Worm (Caenorhabditis elegans): ENCODE results near the gene eef-1A.1.

eef-1A.1 gene

DNA sequence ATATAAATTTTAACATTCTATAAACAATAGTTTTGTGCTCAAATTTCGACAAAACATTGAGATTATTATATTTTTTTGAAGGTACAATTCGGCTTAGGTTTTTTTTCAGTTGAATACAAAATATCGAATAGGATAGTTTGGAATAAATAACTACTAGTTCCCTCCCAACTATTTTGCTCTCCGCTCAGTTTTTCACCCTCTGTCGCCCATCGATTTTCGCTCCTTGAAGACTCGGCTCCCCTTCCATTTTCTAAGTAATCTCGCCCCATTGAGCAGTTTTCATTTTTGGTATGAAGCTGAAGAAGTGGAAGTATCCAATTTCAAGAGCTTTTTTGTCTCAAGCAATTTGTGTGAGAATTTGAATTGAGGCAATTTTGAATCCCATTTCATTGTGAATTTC, 2.2 kb upstream of the eef-1A.1 start, which contains the start of gene F31E3.2:
TSS of gene F31E3.2 (plus strand) at position 301 of the 400 bp plus-strand sequence.
- TF ChIP-seq ref-1 (GFP tag; conservative IDR thresholded peaks at IDR 0.05) (no peak), T22C8.4 (GFP tag; IDR thresholded peaks at IDR 0.05) (no peak)

DNA sequence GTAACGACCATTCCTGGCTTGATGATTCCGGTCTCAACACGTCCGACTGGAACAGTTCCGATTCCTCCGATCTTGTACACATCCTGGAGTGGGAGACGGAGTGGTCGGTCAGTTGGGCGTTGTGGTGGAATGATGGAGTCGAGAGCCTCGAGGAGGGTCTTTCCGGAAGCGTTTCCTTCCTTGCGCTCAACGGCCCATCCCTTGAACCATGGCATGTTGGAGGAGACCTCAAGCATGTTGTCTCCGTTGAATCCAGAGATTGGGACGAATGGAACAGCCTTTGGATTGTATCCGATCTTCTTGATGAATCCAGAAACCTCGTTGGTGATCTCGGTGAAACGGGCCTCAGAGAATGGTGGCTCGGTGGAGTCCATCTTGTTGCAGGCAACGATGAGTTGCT, 768 bp downstream of the eef-1A.1 start:
- no peak for TF ChIP-seq ztf-23 (GFP tag; IDR thresholded peaks at IDR 0.05)
- TF ChIP-seq cog-1 (tag; optimal IDR thresholded peaks at IDR 0.05): no peak
- no peak for TF ChIP-seq flt-1 (GFP tag; IDR thresholded peaks at IDR 0.05)
- no peak for TF ChIP-seq ztf-29 (GFP tag; IDR thresholded peaks at IDR 0.05)
- TF ChIP-seq med-1 (GFP tag; optimal IDR thresholded peaks at IDR 0.05; ENCODE audit: insufficient read depth): no peak
- no peak for TF ChIP-seq ref-1 (GFP tag; conservative IDR thresholded peaks at IDR 0.05)
- TF ChIP-seq klf-2 (GFP tag; conservative IDR thresholded peaks at IDR 0.05): no peak
- no peak for TF ChIP-seq T22C8.4 (GFP tag; IDR thresholded peaks at IDR 0.05)
- TF ChIP-seq tab-1 (GFP tag; IDR thresholded peaks at IDR 0.05): no peak

ce11 chrIII:6969781-6970342, 1.6 kb downstream of the eef-1A.1 start:
- TF ChIP-seq med-1 (GFP tag; optimal IDR thresholded peaks at IDR 0.05; ENCODE audit: insufficient read depth) (no peak), klf-2 (GFP tag; conservative IDR thresholded peaks at IDR 0.05) (no peak), flt-1 (GFP tag; IDR thresholded peaks at IDR 0.05) (no peak), ztf-23 (GFP tag; IDR thresholded peaks at IDR 0.05) (no peak), cog-1 (tag; optimal IDR thresholded peaks at IDR 0.05) (no peak), T22C8.4 (GFP tag; IDR thresholded peaks at IDR 0.05) (no peak), ref-1 (GFP tag; conservative IDR thresholded peaks at IDR 0.05) (no peak), ztf-29 (GFP tag; IDR thresholded peaks at IDR 0.05) (no peak), tab-1 (GFP tag; IDR thresholded peaks at IDR 0.05) (no peak)

DNA sequence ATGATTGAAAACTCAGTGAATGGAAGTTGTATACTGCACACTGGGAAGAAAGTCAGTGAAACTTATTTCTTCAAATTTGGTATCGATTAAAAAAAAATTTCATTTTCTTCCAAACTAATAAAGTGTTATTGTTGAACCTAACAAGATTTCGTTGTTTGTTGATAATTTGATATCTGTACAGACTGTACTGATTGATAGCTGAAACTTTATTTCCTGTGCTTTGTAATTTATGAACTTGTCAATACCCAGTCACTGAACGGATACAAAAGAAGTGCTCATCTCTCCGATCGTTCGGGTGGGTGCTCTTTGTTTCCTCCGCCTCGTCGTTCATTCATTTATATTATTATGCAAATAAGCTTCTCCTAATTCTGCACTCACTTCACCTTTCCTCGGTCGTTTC, 2.4 kb downstream of the eef-1A.1 start, which contains the start of gene F31E3.12:
TSS of gene F31E3.12 (plus strand) at position 301 of the 400 bp plus-strand sequence.
- no peak for TF ChIP-seq T22C8.4 (GFP tag; IDR thresholded peaks at IDR 0.05)
- TF ChIP-seq ref-1 (GFP tag; conservative IDR thresholded peaks at IDR 0.05): no peak
- no peak for TF ChIP-seq tab-1 (GFP tag; IDR thresholded peaks at IDR 0.05)
- no peak for TF ChIP-seq cog-1 (tag; optimal IDR thresholded peaks at IDR 0.05)
- no peak for TF ChIP-seq ztf-23 (GFP tag; IDR thresholded peaks at IDR 0.05)
- no peak for TF ChIP-seq klf-2 (GFP tag; conservative IDR thresholded peaks at IDR 0.05)
- no peak for TF ChIP-seq med-1 (GFP tag; optimal IDR thresholded peaks at IDR 0.05; ENCODE audit: insufficient read depth)
- no peak for TF ChIP-seq ztf-29 (GFP tag; IDR thresholded peaks at IDR 0.05)
- TF ChIP-seq flt-1 (GFP tag; IDR thresholded peaks at IDR 0.05): no peak

- no peak for TF ChIP-seq ztf-23 (GFP tag; IDR thresholded peaks at IDR 0.05)
These were observed 2.9 kb downstream of the eef-1A.1 start for ce11 chrIII:6968655-6969054.

DNA sequence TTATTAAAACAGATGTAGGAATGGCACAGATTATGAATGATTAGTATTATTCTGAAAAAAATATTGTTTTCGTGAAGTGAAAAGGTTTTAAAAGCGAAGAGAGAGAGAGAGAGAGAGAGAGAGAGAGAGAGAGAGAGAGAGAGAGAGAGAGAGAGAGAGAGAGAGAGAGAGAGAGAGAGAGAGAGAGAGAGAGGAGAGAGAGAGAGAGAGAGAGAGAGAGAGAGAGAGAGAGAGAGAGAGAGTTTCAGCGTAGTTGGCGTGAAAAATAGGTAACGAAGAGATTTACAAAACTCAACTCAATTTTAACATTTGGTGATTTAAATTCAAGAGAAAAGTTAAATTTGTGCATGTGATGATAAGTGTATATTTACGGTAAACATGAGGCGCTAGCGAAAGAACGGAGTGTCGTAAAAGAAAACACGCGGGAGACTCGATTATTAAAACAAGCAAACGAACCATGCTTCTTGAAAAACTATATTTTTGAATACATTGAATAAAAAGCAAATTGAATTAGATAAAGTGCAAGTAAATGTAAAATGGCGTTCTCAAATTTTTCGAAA, 3.4 kb downstream of the eef-1A.1 start, which contains the start of gene panl-2:
TSS of gene panl-2 (minus strand) at position 51 of the 560 bp plus-strand sequence.
- no peak for TF ChIP-seq cog-1 (tag; optimal IDR thresholded peaks at IDR 0.05)
- no peak for TF ChIP-seq klf-2 (GFP tag; conservative IDR thresholded peaks at IDR 0.05)
- TF ChIP-seq flt-1 (GFP tag; IDR thresholded peaks at IDR 0.05): no peak
- TF ChIP-seq ref-1 (GFP tag; conservative IDR thresholded peaks at IDR 0.05): no peak

- TF ChIP-seq med-1 (GFP tag; optimal IDR thresholded peaks at IDR 0.05; ENCODE audit: insufficient read depth) (no peak), cog-1 (tag; optimal IDR thresholded peaks at IDR 0.05) (no peak), ztf-23 (GFP tag; IDR thresholded peaks at IDR 0.05) (no peak)
These were observed 9.5 kb downstream of the eef-1A.1 start, which contains the start of the genes rpn-6.1 and F57B9.1 for ce11 chrIII:6961937-6962504. Gene rpn-6.1, minus strand, starts transcription at chrIII:6962001. Gene F57B9.1, plus strand, starts transcription at chrIII:6962090.

DNA sequence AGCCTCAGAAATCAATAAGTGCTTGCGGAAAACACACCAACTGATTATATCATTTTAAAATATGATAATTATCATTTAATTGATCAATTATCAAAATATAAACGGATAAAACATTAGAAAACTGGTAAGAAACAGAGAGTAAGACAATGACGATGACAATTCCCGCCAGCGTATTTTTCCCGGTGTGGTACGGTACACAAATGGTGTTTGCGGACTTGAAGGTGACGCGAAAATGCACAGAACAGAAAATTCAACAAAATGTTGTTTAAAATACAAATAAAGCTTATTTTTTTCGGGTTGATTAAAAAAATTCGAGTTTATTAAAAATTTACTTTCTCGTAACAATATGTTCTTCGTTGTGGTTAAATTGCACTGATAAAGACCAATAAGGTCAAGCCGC, 10.3 kb downstream of the eef-1A.1 start:
- TF ChIP-seq ref-1 (GFP tag; conservative IDR thresholded peaks at IDR 0.05) (no peak), cog-1 (tag; optimal IDR thresholded peaks at IDR 0.05) (no peak), flt-1 (GFP tag; IDR thresholded peaks at IDR 0.05) (no peak), klf-2 (GFP tag; conservative IDR thresholded peaks at IDR 0.05) (no peak), tab-1 (GFP tag; IDR thresholded peaks at IDR 0.05) (no peak), med-1 (GFP tag; optimal IDR thresholded peaks at IDR 0.05; ENCODE audit: insufficient read depth) (no peak), ztf-23 (GFP tag; IDR thresholded peaks at IDR 0.05) (no peak)

DNA sequence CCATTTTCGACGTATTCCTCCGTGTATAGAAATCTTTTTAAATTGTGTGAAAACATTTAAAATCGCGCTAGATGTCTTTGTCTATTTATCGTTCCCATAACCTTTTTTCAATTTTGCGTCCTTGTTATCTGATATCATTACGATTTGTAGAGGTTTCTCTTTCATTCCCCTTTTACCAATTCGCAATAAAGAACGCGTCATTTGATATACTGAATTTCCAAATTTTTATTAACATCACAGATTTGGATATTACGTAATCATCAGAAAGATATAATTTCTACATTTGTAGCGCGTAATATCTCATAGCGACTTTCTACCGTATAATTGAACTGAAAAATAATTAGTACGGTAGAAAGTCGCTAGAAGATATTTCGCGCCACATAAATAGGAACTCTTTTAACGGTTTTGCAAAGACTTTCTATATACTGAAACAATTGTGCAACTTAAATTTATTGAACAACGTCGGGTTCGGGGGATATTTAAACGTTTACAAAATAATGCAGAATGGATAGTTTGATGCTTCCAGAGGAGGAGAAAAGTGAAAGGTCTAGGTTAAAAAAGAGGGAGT, 12.8 kb downstream of the eef-1A.1 start:
- no peak for TF ChIP-seq ztf-29 (GFP tag; IDR thresholded peaks at IDR 0.05)
- TF ChIP-seq T22C8.4 (GFP tag; IDR thresholded peaks at IDR 0.05): no peak
- no peak for TF ChIP-seq ztf-23 (GFP tag; IDR thresholded peaks at IDR 0.05)
- no peak for TF ChIP-seq cog-1 (tag; optimal IDR thresholded peaks at IDR 0.05)
- TF ChIP-seq ref-1 (GFP tag; conservative IDR thresholded peaks at IDR 0.05): no peak
- no peak for TF ChIP-seq flt-1 (GFP tag; IDR thresholded peaks at IDR 0.05)
- no peak for TF ChIP-seq med-1 (GFP tag; optimal IDR thresholded peaks at IDR 0.05; ENCODE audit: insufficient read depth)

DNA sequence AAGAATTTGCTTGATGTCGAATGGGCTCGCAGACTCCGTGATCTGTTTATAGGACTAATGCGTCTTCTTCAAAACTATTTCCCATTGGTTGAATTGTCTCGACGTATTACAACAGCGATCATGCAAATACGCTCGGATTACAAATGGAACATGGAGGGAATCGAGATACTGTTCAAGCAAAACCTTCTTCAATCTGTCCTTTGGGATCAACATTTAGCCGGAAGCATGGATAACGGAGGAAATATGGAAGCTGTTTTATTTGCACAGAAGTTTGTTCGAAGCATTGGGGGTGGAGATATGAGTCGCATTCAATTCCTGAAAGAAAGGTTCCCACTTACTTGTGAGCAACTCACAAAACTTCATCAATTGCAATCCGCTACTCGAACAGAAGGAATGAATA, 15.7 kb downstream of the eef-1A.1 start:
- TF ChIP-seq ztf-29 (GFP tag; IDR thresholded peaks at IDR 0.05) (no peak), med-1 (GFP tag; optimal IDR thresholded peaks at IDR 0.05; ENCODE audit: insufficient read depth) (no peak), tab-1 (GFP tag; IDR thresholded peaks at IDR 0.05) (no peak), cog-1 (tag; optimal IDR thresholded peaks at IDR 0.05) (no peak), T22C8.4 (GFP tag; IDR thresholded peaks at IDR 0.05) (no peak), ref-1 (GFP tag; conservative IDR thresholded peaks at IDR 0.05) (no peak), flt-1 (GFP tag; IDR thresholded peaks at IDR 0.05) (no peak), ztf-23 (GFP tag; IDR thresholded peaks at IDR 0.05) (no peak), klf-2 (GFP tag; conservative IDR thresholded peaks at IDR 0.05) (no peak)
